Fruit fly (Drosophila melanogaster) whole organism, embryonic: ENCODE data around the gene Aps.

Source experiments
- CG11247 ChIP-seq: fragments of 200-800 bp; sonication (Bioruptor generic); IDR thresholded peaks from 2 replicates; pipeline ENCODE4 v1.3.6; 2022; ENCODE audit warnings: missing biosample characterization, missing genetic modification characterization
- CG12219 ChIP-seq: fragments of 200-800 bp; sonication (Bioruptor generic); optimal IDR thresholded peaks from 3 replicates; lab custom pipeline; 2018; ENCODE audit warnings: missing biosample characterization, mild to moderate bottlenecking, missing genetic modification characterization
- CG12299 ChIP-seq: fragments of 200-800 bp; sonication (Bioruptor generic); optimal IDR thresholded peaks from 2 replicates; lab custom pipeline; 2018; ENCODE audit warnings: missing biosample characterization, mild to moderate bottlenecking, missing genetic modification characterization
- CG12744 ChIP-seq: fragments of 200-800 bp; sonication (Bioruptor generic); optimal IDR thresholded peaks from 2 replicates; lab custom pipeline; 2016; ENCODE audit warnings: missing biosample characterization, missing genetic modification characterization
- CG13123 ChIP-seq: fragments of 200-800 bp; sonication (Bioruptor generic); optimal IDR thresholded peaks from 2 replicates; lab custom pipeline; 2016; ENCODE audit warnings: missing biosample characterization, missing genetic modification characterization
- CG13894 ChIP-seq: fragments of 200-800 bp; sonication (Bioruptor generic); optimal IDR thresholded peaks from 3 replicates; lab custom pipeline; 2018; ENCODE audit warnings: missing biosample characterization, mild to moderate bottlenecking, missing genetic modification characterization, moderate library complexity
- CG14441 ChIP-seq: fragments of 200-800 bp; sonication (Bioruptor generic); IDR thresholded peaks from 2 replicates; pipeline ENCODE4 v1.3.6; 2022; ENCODE audit warnings: missing biosample characterization, missing genetic modification characterization
- CG14860 ChIP-seq: fragments of 200-800 bp; sonication (Bioruptor generic); IDR thresholded peaks from 3 replicates; pipeline ENCODE4 v1.3.6; 2022; ENCODE audit warnings: missing biosample characterization, missing genetic modification characterization; ENCODE audit not compliant: partially characterized antibody
- CG15514 ChIP-seq: fragments of 200-800 bp; sonication (Bioruptor generic); optimal IDR thresholded peaks from 3 replicates; lab custom pipeline; 2017; ENCODE audit warnings: missing biosample characterization, missing genetic modification characterization, mild to moderate bottlenecking, moderate library complexity, missing genetic modification reagents
- CG32532 ChIP-seq: fragments of 200-800 bp; sonication (Bioruptor generic); IDR thresholded peaks from 2 replicates; pipeline ENCODE4 v1.3.6; 2022; ENCODE audit warnings: missing biosample characterization, missing genetic modification characterization
- CG3838 ChIP-seq: fragments of 200-800 bp; sonication (Bioruptor generic); optimal IDR thresholded peaks from 3 replicates; lab custom pipeline; 2016; ENCODE audit warnings: missing biosample characterization, missing genetic modification characterization
- CG4360 ChIP-seq: fragments of 200-800 bp; sonication (Bioruptor generic); IDR thresholded peaks from 2 replicates; pipeline ENCODE4 v1.3.6; 2022; ENCODE audit warnings: missing biosample characterization, missing genetic modification characterization
- CG4424 ChIP-seq: fragments of 200-800 bp; sonication (Bioruptor generic); optimal IDR thresholded peaks from 3 replicates; lab custom pipeline; 2016; ENCODE audit warnings: missing biosample characterization, missing genetic modification characterization
- CG7839 ChIP-seq: fragments of 200-800 bp; sonication (Bioruptor generic); optimal IDR thresholded peaks from 3 replicates; lab custom pipeline; 2018; ENCODE audit warnings: missing biosample characterization, mild to moderate bottlenecking, missing genetic modification characterization, moderate library complexity
- CG8290 ChIP-seq, 3 experiments: fragments of 200-800 bp; sonication (Bioruptor generic); optimal IDR thresholded peaks; 2 replicates each; lab custom pipeline; 2016 to 2019; ENCODE audit warnings: missing biosample characterization in 3 of 3, missing genetic modification characterization in 3 of 3, mild to moderate bottlenecking in 2 of 3, moderate library complexity in 1 of 3
- D ChIP-seq, 2 experiments: fragments of 200-800 bp in 1 of 2; fragments of >200 bp in 1 of 2; sonication (Bioruptor generic) in 1 of 2; optimal IDR thresholded peaks; 2 replicates in 1 of 2; 3 replicates in 1 of 2; lab custom pipeline; 2017; ENCODE audit warnings: mild to moderate bottlenecking in 1 of 2, missing biosample characterization in 1 of 2, missing genetic modification characterization in 1 of 2, missing genetic modification reagents in 1 of 2
- Drgx ChIP-seq: fragments of 200-800 bp; sonication (Bioruptor generic); IDR thresholded peaks from 2 replicates; pipeline ENCODE4 v1.3.6; 2022; ENCODE audit warnings: missing biosample characterization, missing genetic modification characterization
- Gsc ChIP-seq: fragments of 200-800 bp; sonication (Bioruptor generic); IDR thresholded peaks from 2 replicates; pipeline ENCODE4 v1.3.6; 2022; ENCODE audit warnings: missing biosample characterization, missing genetic modification characterization
- H15 ChIP-seq: fragments of 200-800 bp; sonication (Bioruptor generic); IDR thresholded peaks from 3 replicates; pipeline ENCODE4 v1.3.6; 2022; ENCODE audit warnings: missing biosample characterization, missing genetic modification characterization
- HLH3B ChIP-seq: fragments of 200-800 bp; sonication (Bioruptor generic); IDR thresholded peaks from 2 replicates; pipeline ENCODE4 v1.3.6; 2022; ENCODE audit warnings: missing biosample characterization, missing genetic modification characterization
- HLHmδ ChIP-seq: fragments of 200-800 bp; sonication (Bioruptor generic); optimal IDR thresholded peaks from 2 replicates; lab custom pipeline; 2018; ENCODE audit warnings: missing biosample characterization, mild to moderate bottlenecking, missing genetic modification characterization, moderate library complexity
- Hr51 ChIP-seq, 2 experiments: fragments of 200-800 bp; sonication (Bioruptor generic); optimal IDR thresholded peaks; 2 replicates in 1 of 2; 3 replicates in 1 of 2; lab custom pipeline; 2016 to 2018; ENCODE audit warnings: missing biosample characterization in 2 of 2, missing genetic modification characterization in 2 of 2, mild to moderate bottlenecking in 1 of 2, moderate library complexity in 1 of 2
- Hr78 ChIP-seq, 2 experiments: fragments of 200-800 bp in 1 of 2; fragments of >200 bp in 1 of 2; sonication (Bioruptor generic) in 1 of 2; optimal IDR thresholded peaks; 2 replicates each; lab custom pipeline; 2017 to 2019; ENCODE audit warnings: missing biosample characterization in 2 of 2, missing genetic modification characterization in 2 of 2, mild to moderate bottlenecking in 1 of 2, moderate library complexity in 1 of 2
- MBD-R2 ChIP-seq: fragments of 200-800 bp; sonication (Bioruptor generic); IDR thresholded peaks from 2 replicates; pipeline ENCODE4 v1.3.6; 2022; ENCODE audit warnings: missing biosample characterization, missing genetic modification characterization
- Rfx ChIP-seq: fragments of 200-800 bp; sonication (Bioruptor generic); IDR thresholded peaks from 2 replicates; pipeline ENCODE4 v1.3.6; 2022; ENCODE audit warnings: missing biosample characterization, missing genetic modification characterization
- Usf ChIP-seq: fragments of 200-800 bp; sonication (Bioruptor generic); optimal IDR thresholded peaks from 2 replicates; lab custom pipeline; 2017; ENCODE audit warnings: missing genotype, missing biosample characterization, missing genetic modification characterization
- Vsx1 ChIP-seq: fragments of 200-800 bp; sonication (Bioruptor generic); optimal IDR thresholded peaks from 2 replicates; lab custom pipeline; 2017; ENCODE audit warnings: missing biosample characterization, mild to moderate bottlenecking, missing genetic modification characterization, missing genetic modification reagents
- ac ChIP-seq: fragments of 200-800 bp; sonication (Bioruptor generic); optimal IDR thresholded peaks from 3 replicates; lab custom pipeline; 2017; ENCODE audit warnings: missing biosample characterization, mild to moderate bottlenecking, missing genetic modification characterization
- al ChIP-seq: fragments of 200-800 bp; sonication (Bioruptor generic); IDR thresholded peaks from 2 replicates; pipeline ENCODE4 v1.3.6; 2022; ENCODE audit warnings: missing biosample characterization, missing genetic modification characterization
- caup ChIP-seq: fragments of 200-800 bp; sonication (Bioruptor generic); optimal IDR thresholded peaks from 3 replicates; lab custom pipeline; 2017; ENCODE audit warnings: missing biosample characterization, mild to moderate bottlenecking, missing genetic modification characterization, moderate library complexity; ENCODE audit not compliant: severe bottlenecking
- chm ChIP-seq: fragments of 200-800 bp; sonication (Bioruptor generic); IDR thresholded peaks from 2 replicates; pipeline ENCODE4 v1.3.6; 2022; ENCODE audit warnings: missing biosample characterization, missing genetic modification characterization
- dan ChIP-seq: fragments of 200-800 bp; sonication (Bioruptor generic); IDR thresholded peaks from 2 replicates; pipeline ENCODE4 v1.3.6; 2022; ENCODE audit warnings: missing biosample characterization, missing genetic modification characterization
- dm ChIP-seq: fragments of 200-800 bp; sonication (Bioruptor generic); optimal IDR thresholded peaks from 3 replicates; lab custom pipeline; 2016; ENCODE audit warnings: missing biosample characterization, missing genetic modification characterization
- fd96Cb ChIP-seq: fragments of 200-800 bp; sonication (Bioruptor generic); optimal IDR thresholded peaks from 2 replicates; lab custom pipeline; 2018; ENCODE audit warnings: missing biosample characterization, mild to moderate bottlenecking, missing genetic modification characterization, moderate library complexity
- gcm2 ChIP-seq: fragments of 200-800 bp; sonication (Bioruptor generic); optimal IDR thresholded peaks from 2 replicates; lab custom pipeline; 2016; ENCODE audit warnings: missing biosample characterization, missing genetic modification characterization
- jigr1 ChIP-seq: fragments of 200-800 bp; sonication (Bioruptor generic); IDR thresholded peaks from 3 replicates; pipeline ENCODE4 v1.3.6; 2022; ENCODE audit warnings: missing biosample characterization, missing genetic modification characterization
- kah ChIP-seq: fragments of 200-800 bp; sonication (Bioruptor generic); optimal IDR thresholded peaks from 2 replicates; lab custom pipeline; 2018; ENCODE audit warnings: missing biosample characterization, mild to moderate bottlenecking, missing genetic modification characterization
- lmd ChIP-seq: fragments of 200-800 bp; sonication (Bioruptor generic); IDR thresholded peaks from 2 replicates; pipeline ENCODE4 v1.3.6; 2022; ENCODE audit warnings: missing biosample characterization, missing genetic modification characterization
- lola ChIP-seq, 3 experiments: fragments of >200 bp in 2 of 3; fragments of 200-800 bp in 1 of 3; sonication (Bioruptor generic) in 1 of 3; optimal IDR thresholded peaks; 2 replicates each; lab custom pipeline; 2017 to 2019; ENCODE audit warnings: missing biosample characterization in 3 of 3, missing genetic modification characterization in 3 of 3, mild to moderate bottlenecking in 1 of 3, moderate library complexity in 1 of 3
- nom ChIP-seq: fragments of 200-800 bp; sonication (Bioruptor generic); optimal IDR thresholded peaks from 2 replicates; lab custom pipeline; 2017; ENCODE audit warnings: missing biosample characterization, missing genetic modification characterization, mild to moderate bottlenecking, moderate library complexity, missing genetic modification reagents
- otp ChIP-seq: fragments of 200-800 bp; sonication (Bioruptor generic); IDR thresholded peaks from 3 replicates; pipeline ENCODE4, ENCODE4 v1.3.6; 2022; ENCODE audit warnings: missing biosample characterization, missing genetic modification characterization
- p53 ChIP-seq: fragments of 200-800 bp; sonication (Bioruptor generic); optimal IDR thresholded peaks from 2 replicates; lab custom pipeline; 2016; ENCODE audit warnings: missing biosample characterization, missing genetic modification characterization
- pzg ChIP-seq: fragments of 200-800 bp; sonication (Bioruptor generic); optimal IDR thresholded peaks from 3 replicates; lab custom pipeline; 2018; ENCODE audit warnings: missing biosample characterization, mild to moderate bottlenecking, missing genetic modification characterization, moderate library complexity
- slou ChIP-seq: fragments of 200-800 bp; sonication (Bioruptor generic); optimal IDR thresholded peaks from 3 replicates; lab custom pipeline; 2016; ENCODE audit warnings: missing biosample characterization, missing genetic modification characterization
- stc ChIP-seq: fragments of 200-800 bp; sonication (Bioruptor generic); IDR thresholded peaks from 2 replicates; pipeline ENCODE4 v1.3.6; 2022; ENCODE audit warnings: missing biosample characterization, missing genetic modification characterization
- tna ChIP-seq: fragments of 200-800 bp; sonication (Bioruptor generic); IDR thresholded peaks from 2 replicates; pipeline ENCODE4 v1.3.6; 2022; ENCODE audit warnings: missing biosample characterization, missing genetic modification characterization; ENCODE audit not compliant: partially characterized antibody
- vfl ChIP-seq: fragments of 200-800 bp; sonication (Bioruptor generic); optimal IDR thresholded peaks from 2 replicates; lab custom pipeline; 2016; ENCODE audit warnings: missing biosample characterization, missing genetic modification characterization
- zen2 ChIP-seq: fragments of 200-800 bp; sonication (Bioruptor generic); IDR thresholded peaks from 3 replicates; pipeline ENCODE4 v1.3.6; 2022; ENCODE audit warnings: missing biosample characterization, missing genetic modification characterization; ENCODE audit not compliant: partially characterized antibody

The Aps gene

DNA sequence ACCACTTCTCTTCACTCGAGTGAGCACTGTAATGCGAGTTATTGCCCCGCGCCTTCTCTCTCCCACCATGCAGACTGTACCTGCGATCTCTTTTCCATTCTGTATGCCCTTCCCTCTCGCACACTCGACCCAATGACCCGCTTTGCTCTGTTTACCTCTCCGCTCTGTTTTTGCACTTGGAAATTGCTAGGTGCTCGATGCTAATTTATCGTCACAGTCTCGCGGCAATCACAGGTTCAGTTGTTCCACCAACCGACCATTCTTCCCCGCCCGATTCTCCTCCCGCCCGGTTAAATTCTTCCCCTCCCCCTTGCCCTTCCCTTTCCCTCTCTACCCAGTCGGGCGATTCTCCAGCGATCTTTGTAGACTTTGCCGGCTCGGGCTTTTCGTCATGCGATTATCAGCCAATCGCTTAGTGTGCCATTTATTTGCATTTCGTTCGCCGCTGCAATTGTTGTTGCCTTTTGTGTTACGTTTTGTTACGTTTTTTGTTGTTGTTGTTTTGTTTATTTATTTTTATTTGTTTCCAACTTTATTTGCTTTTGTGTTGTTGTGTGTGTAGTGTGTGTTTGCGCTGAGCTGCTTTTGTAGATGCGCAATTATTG, 31.0 kb downstream of the Aps start (continued):
- no peak for TF ChIP-seq HLHmδ (GFP tag; lab: Kevin White, UChicago)
- TF ChIP-seq CG12744 (GFP tag; lab: Kevin White, UChicago), result no peak
- TF ChIP-seq CG12299 (tag; lab: Kevin White, UChicago), result no peak
- no peak for TF ChIP-seq dan
- TF ChIP-seq otp (GFP tag; lab: Robert Waterston, UW), result no peak
- no peak for TF ChIP-seq jigr1 (GFP tag; lab: Robert Waterston, UW)
- TF ChIP-seq vfl (GFP tag; lab: Kevin White, UChicago), result no peak
- no peak for TF ChIP-seq D (optimal IDR thresholded peaks at IDR 0.05; lab: Kevin White, UChicago)
- no peak for TF ChIP-seq D (GFP tag; optimal IDR thresholded peaks at IDR 0.05; lab: Kevin White, UChicago)
- no peak for TF ChIP-seq Gsc (GFP tag; lab: Robert Waterston, UW)
- peak; percentile 38; the same call in 1 of the 2 replicates for TF ChIP-seq tna (GFP tag; lab: Robert Waterston, UW)
- TF ChIP-seq gcm2 (GFP tag; lab: Kevin White, UChicago), result no peak
- TF ChIP-seq CG14441 (GFP tag; lab: Robert Waterston, UW), result no peak
- no peak for TF ChIP-seq CG8290 (GFP tag; optimal IDR thresholded peaks at IDR 0.05; lab: Kevin White, UChicago)
- TF ChIP-seq CG8290 (tag; optimal IDR thresholded peaks at IDR 0.05; lab: Kevin White, UChicago), result no peak
- TF ChIP-seq p53 (GFP tag; lab: Kevin White, UChicago), result no peak
- TF ChIP-seq CG4360 (GFP tag; lab: Robert Waterston, UW), result peak; percentile 42; the same call in 1 of the 2 replicates
- TF ChIP-seq dm (GFP tag; lab: Kevin White, UChicago), result no peak
- TF ChIP-seq Drgx (GFP tag; lab: Robert Waterston, UW), result peak; percentile 77
- 0 out of 2 replicates have a peak, but pooled peaks have one; percentile 5 for TF ChIP-seq Rfx (GFP tag; lab: Robert Waterston, UW)
- no peak for TF ChIP-seq CG13894 (tag; lab: Kevin White, UChicago)
- no peak for TF ChIP-seq HLH3B (GFP tag; lab: Robert Waterston, UW)
- no peak for TF ChIP-seq Hr51 (GFP tag; optimal IDR thresholded peaks at IDR 0.05; lab: Kevin White, UChicago)
- TF ChIP-seq Usf (GFP tag; lab: Kevin White, UChicago), result no peak
- no peak for TF ChIP-seq kah
- TF ChIP-seq CG14860 (GFP tag; lab: Robert Waterston, UW), result no peak
- no peak for TF ChIP-seq CG4424 (GFP tag; lab: Kevin White, UChicago)
- no peak for TF ChIP-seq slou
- TF ChIP-seq CG13123 (GFP tag; lab: Kevin White, UChicago), result no peak
- peak; percentile 65 for TF ChIP-seq nom (GFP tag; lab: Kevin White, UChicago)
- TF ChIP-seq CG15514 (GFP tag; lab: Kevin White, UChicago), result peak; percentile 30
- no peak for TF ChIP-seq ac (GFP tag; lab: Kevin White, UChicago)
- TF ChIP-seq pzg (GFP tag; lab: Kevin White, UChicago), result no peak
- no peak for TF ChIP-seq Vsx1 (GFP tag; lab: Kevin White, UChicago)
- no peak for TF ChIP-seq CG32532 (GFP tag; lab: Robert Waterston, UW)
- no peak for TF ChIP-seq CG12219 (GFP tag; lab: Kevin White, UChicago)
- TF ChIP-seq CG11247 (GFP tag; lab: Robert Waterston, UW), result no peak
- TF ChIP-seq lmd (GFP tag; lab: Robert Waterston, UW), result no peak
- TF ChIP-seq zen2 (GFP tag; lab: Robert Waterston, UW), result no peak
- no peak for TF ChIP-seq CG7839 (tag; lab: Kevin White, UChicago)
- TF ChIP-seq stc (GFP tag; lab: Robert Waterston, UW), result no peak
- no peak for TF ChIP-seq fd96Cb (tag; lab: Kevin White, UChicago)
- TF ChIP-seq Hr78 (GFP tag; optimal IDR thresholded peaks at IDR 0.05; lab: Kevin White, UChicago), result peak in 1 of 2 experiments; percentile 32
- TF ChIP-seq caup (GFP tag; lab: Kevin White, UChicago), result peak; percentile 3
- no peak for TF ChIP-seq MBD-R2 (GFP tag; lab: Robert Waterston, UW)
- no peak for TF ChIP-seq al (GFP tag; lab: Robert Waterston, UW)
- 0 out of 3 replicates have a peak, but pooled peaks have one; percentile 20 for TF ChIP-seq H15 (GFP tag; lab: Robert Waterston, UW)
- TF ChIP-seq CG3838 (GFP tag; lab: Kevin White, UChicago), result no peak
- no peak for TF ChIP-seq lola (GFP tag; optimal IDR thresholded peaks at IDR 0.05; lab: Kevin White, UChicago)
- TF ChIP-seq chm (GFP tag; lab: Robert Waterston, UW), result no peak
